Fruit fly (Drosophila melanogaster) whole organism, prepupa: Measurements from ENCODE around the gene RpL13A.

Source experiments
- CG15336 ChIP-seq: fragments of 200-800 bp; sonication (Bioruptor generic); IDR thresholded peaks from 2 replicates; pipeline ENCODE4 v1.3.6; 2022; ENCODE audit warnings: missing biosample characterization, missing genetic modification characterization
- CG1621 ChIP-seq: fragments of 200-800 bp; sonication (Bioruptor generic); optimal IDR thresholded peaks from 3 replicates; lab custom pipeline; 2018; ENCODE audit warnings: missing biosample characterization, mild to moderate bottlenecking, missing genetic modification characterization
- CG34406 ChIP-seq: fragments of 200-800 bp; sonication (Bioruptor generic); optimal IDR thresholded peaks from 3 replicates; lab custom pipeline; 2016; ENCODE audit warnings: missing biosample characterization, missing genetic modification characterization
- CG6163 ChIP-seq: fragments of 200-800 bp; sonication (Bioruptor generic); IDR thresholded peaks from 3 replicates; pipeline ENCODE4 v1.3.6; 2022; ENCODE audit warnings: missing biosample characterization, missing genetic modification characterization
- CG8119 ChIP-seq: fragments of 200-800 bp; sonication (Bioruptor generic); IDR thresholded peaks from 3 replicates; pipeline ENCODE4 v1.3.6; 2022; ENCODE audit warnings: missing biosample characterization, missing genetic modification characterization
- Lpt ChIP-seq: fragments of 200-800 bp; sonication (Bioruptor generic); optimal IDR thresholded peaks from 3 replicates; lab custom pipeline; 2016; ENCODE audit warnings: missing biosample characterization, missing genetic modification characterization
- Met ChIP-seq: fragments of 200-800 bp; sonication (Bioruptor generic); optimal IDR thresholded peaks from 3 replicates; lab custom pipeline; 2016; ENCODE audit warnings: missing biosample characterization, missing genetic modification characterization
- topi ChIP-seq: fragments of 200-800 bp; sonication (Bioruptor generic); optimal IDR thresholded peaks from 3 replicates; lab custom pipeline; 2016; ENCODE audit warnings: missing biosample characterization, missing genetic modification characterization

dm6 chr3R:5669740-5670659 lies 45.7 kb downstream of the RpL13A start:
- TF ChIP-seq Lpt (GFP tag; lab: Kevin White, UChicago) (no peak), CG6163 (GFP tag; lab: Robert Waterston, UW) (no peak), CG8119 (GFP tag; lab: Robert Waterston, UW) (no peak), Met (no peak), CG34406 (no peak), CG1621 (no peak), CG15336 (GFP tag; lab: Robert Waterston, UW) (no peak), topi (no peak)
